Worm (Caenorhabditis elegans) whole organism, late embryonic: Measurements from ENCODE around the gene gei-14.

Experiments
- C38D4.7 ChIP-seq: fragments of 200-800 bp; sonication (Bioruptor generic); optimal IDR thresholded peaks from 2 replicates; lab custom pipeline; 2018; ENCODE audit warnings: mild to moderate bottlenecking, missing genetic modification characterization, moderate library complexity, missing compliant biosample characterization
- F13H6.1 ChIP-seq: sonication (generic microtip); optimal IDR thresholded peaks from 2 replicates; lab custom pipeline; 2016; ENCODE audit warnings: missing genetic modification characterization, missing compliant biosample characterization
- K09A11.1 ChIP-seq: sonication (generic microtip); optimal IDR thresholded peaks from 2 replicates; lab custom pipeline; 2017; ENCODE audit warnings: antibody characterized with exemption, mild to moderate bottlenecking, missing genetic modification characterization, missing compliant biosample characterization; ENCODE audit not compliant: insufficient read depth
- Y22D7AL.16 ChIP-seq: sonication (generic microtip); optimal IDR thresholded peaks from 2 replicates; lab custom pipeline; 2016; ENCODE audit warnings: missing genetic modification characterization, missing compliant biosample characterization
- ceh-14 ChIP-seq: sonication (generic microtip); optimal IDR thresholded peaks from 2 replicates; lab custom pipeline; 2016; ENCODE audit warnings: missing genotype, missing genetic modification characterization, missing compliant biosample characterization
- ceh-18 ChIP-seq: sonication (generic microtip); optimal IDR thresholded peaks from 2 replicates; lab custom pipeline; 2016; ENCODE audit warnings: missing genetic modification characterization, missing compliant biosample characterization
- ceh-2 ChIP-seq: sonication (generic microtip); optimal IDR thresholded peaks from 2 replicates; lab custom pipeline; 2016; ENCODE audit warnings: missing genotype, missing genetic modification characterization, missing compliant biosample characterization
- ceh-22 ChIP-seq: sonication (generic microtip); optimal IDR thresholded peaks from 2 replicates; lab custom pipeline; 2017; ENCODE audit warnings: missing biosample characterization, missing genetic modification characterization
- ceh-31 ChIP-seq: sonication (generic microtip); optimal IDR thresholded peaks from 2 replicates; lab custom pipeline; 2016; ENCODE audit warnings: missing genetic modification characterization, missing compliant biosample characterization
- ceh-34 ChIP-seq: sonication (generic microtip); optimal IDR thresholded peaks from 2 replicates; lab custom pipeline; 2016; ENCODE audit warnings: mild to moderate bottlenecking, missing genetic modification characterization, missing compliant biosample characterization
- ceh-45 ChIP-seq: fragments of 200-800 bp; sonication (Bioruptor generic); IDR thresholded peaks from 2 replicates; pipeline ENCODE4 v1.3.6; 2022; ENCODE audit warnings: missing genetic modification reagents, missing genetic modification characterization, missing compliant biosample characterization
- ceh-6 ChIP-seq: fragments of 200-800 bp; sonication (Bioruptor generic); optimal IDR thresholded peaks from 2 replicates; lab custom pipeline; 2018; ENCODE audit warnings: mild to moderate bottlenecking, missing genetic modification characterization, missing compliant biosample characterization
- ceh-9 ChIP-seq: sonication (generic microtip); optimal IDR thresholded peaks from 2 replicates; lab custom pipeline; 2016; ENCODE audit warnings: mild to moderate bottlenecking, missing genetic modification characterization, inconsistent platforms, missing compliant biosample characterization
- che-1 ChIP-seq: sonication (generic microtip); optimal IDR thresholded peaks from 2 replicates; lab custom pipeline; 2016; ENCODE audit warnings: mild to moderate bottlenecking, missing genetic modification characterization, missing compliant biosample characterization
- elt-2 ChIP-seq: sonication (generic microtip); optimal IDR thresholded peaks from 2 replicates; lab custom pipeline; 2016; ENCODE audit warnings: missing genetic modification reagents, missing genetic modification characterization, missing compliant biosample characterization
- elt-4 ChIP-seq: sonication (generic microtip); optimal IDR thresholded peaks from 2 replicates; lab custom pipeline; 2016; ENCODE audit warnings: missing genetic modification characterization, missing compliant biosample characterization
- ets-4 ChIP-seq: sonication (generic microtip); optimal IDR thresholded peaks from 2 replicates; lab custom pipeline; 2016; ENCODE audit warnings: missing genetic modification characterization, missing compliant biosample characterization
- eyg-1 ChIP-seq: sonication (generic microtip); optimal IDR thresholded peaks from 2 replicates; lab custom pipeline; 2016; ENCODE audit warnings: missing genotype, missing genetic modification characterization, missing compliant biosample characterization
- hlh-15 ChIP-seq: sonication (generic microtip); optimal IDR thresholded peaks from 2 replicates; lab custom pipeline; 2016; ENCODE audit warnings: missing genetic modification characterization, missing compliant biosample characterization
- hlh-30 ChIP-seq: sonication (generic microtip); optimal IDR thresholded peaks from 2 replicates; lab custom pipeline; 2017; ENCODE audit warnings: antibody characterized with exemption, missing genetic modification characterization, missing compliant biosample characterization; ENCODE audit not compliant: insufficient read depth
- hlh-6 ChIP-seq: sonication (generic microtip); optimal IDR thresholded peaks from 2 replicates; lab custom pipeline; 2016; ENCODE audit warnings: missing genotype, missing genetic modification characterization, missing compliant biosample characterization
- hlh-8 ChIP-seq: sonication (generic microtip); optimal IDR thresholded peaks from 2 replicates; lab custom pipeline; 2016; ENCODE audit warnings: missing genotype, missing genetic modification characterization, missing compliant biosample characterization
- madf-2 ChIP-seq: sonication (generic microtip); optimal IDR thresholded peaks from 2 replicates; lab custom pipeline; 2017; ENCODE audit warnings: missing genetic modification characterization, missing compliant biosample characterization
- nhr-232 ChIP-seq: sonication (generic microtip); optimal IDR thresholded peaks from 2 replicates; lab custom pipeline; 2016; ENCODE audit warnings: missing genetic modification characterization, missing compliant biosample characterization
- npax-4 ChIP-seq: sonication (generic microtip); optimal IDR thresholded peaks from 2 replicates; lab custom pipeline; 2016; ENCODE audit warnings: missing genetic modification characterization, missing compliant biosample characterization
- pat-9 ChIP-seq: fragments of 200-800 bp; sonication (Bioruptor generic); optimal IDR thresholded peaks from 2 replicates; lab custom pipeline; 2018; ENCODE audit warnings: mild to moderate bottlenecking, missing genetic modification characterization, moderate library complexity, missing compliant biosample characterization
- pqm-1 ChIP-seq: sonication (generic microtip); optimal IDR thresholded peaks from 2 replicates; lab custom pipeline; 2016; ENCODE audit warnings: missing genetic modification characterization, missing compliant biosample characterization
- ref-2 ChIP-seq: sonication (generic microtip); optimal IDR thresholded peaks from 2 replicates; lab custom pipeline; 2016; ENCODE audit warnings: missing genetic modification characterization, missing compliant biosample characterization
- rnt-1 ChIP-seq: sonication (generic microtip); optimal IDR thresholded peaks from 2 replicates; lab custom pipeline; 2016; ENCODE audit warnings: missing genetic modification characterization, missing compliant biosample characterization
- sox-4 ChIP-seq: sonication (generic microtip); optimal IDR thresholded peaks from 2 replicates; lab custom pipeline; 2017; ENCODE audit warnings: mild to moderate bottlenecking, missing genetic modification characterization, inconsistent platforms, missing compliant biosample characterization
- tbx-2 ChIP-seq: sonication (generic microtip); optimal IDR thresholded peaks from 2 replicates; lab custom pipeline; 2016; ENCODE audit warnings: missing genetic modification characterization, missing compliant biosample characterization
- ttx-3 ChIP-seq: sonication (generic microtip); optimal IDR thresholded peaks from 2 replicates; lab custom pipeline; 2016; ENCODE audit warnings: missing genetic modification reagents, missing genetic modification characterization, missing compliant biosample characterization
- unc-42 ChIP-seq: sonication (generic microtip); optimal IDR thresholded peaks from 2 replicates; lab custom pipeline; 2016; ENCODE audit warnings: missing genotype, missing genetic modification characterization, missing compliant biosample characterization
- unc-55 ChIP-seq: sonication (generic microtip); optimal IDR thresholded peaks from 2 replicates; lab custom pipeline; 2017; ENCODE audit warnings: missing biosample characterization, missing genetic modification reagents, missing genetic modification characterization
- unc-86 ChIP-seq: sonication (generic microtip); optimal IDR thresholded peaks from 2 replicates; lab custom pipeline; 2016; ENCODE audit warnings: missing genetic modification characterization, missing compliant biosample characterization
- ztf-16 ChIP-seq: sonication (generic microtip); optimal IDR thresholded peaks from 2 replicates; lab custom pipeline; 2017; ENCODE audit warnings: missing genetic modification characterization, missing compliant biosample characterization

Gene gei-14

DNA sequence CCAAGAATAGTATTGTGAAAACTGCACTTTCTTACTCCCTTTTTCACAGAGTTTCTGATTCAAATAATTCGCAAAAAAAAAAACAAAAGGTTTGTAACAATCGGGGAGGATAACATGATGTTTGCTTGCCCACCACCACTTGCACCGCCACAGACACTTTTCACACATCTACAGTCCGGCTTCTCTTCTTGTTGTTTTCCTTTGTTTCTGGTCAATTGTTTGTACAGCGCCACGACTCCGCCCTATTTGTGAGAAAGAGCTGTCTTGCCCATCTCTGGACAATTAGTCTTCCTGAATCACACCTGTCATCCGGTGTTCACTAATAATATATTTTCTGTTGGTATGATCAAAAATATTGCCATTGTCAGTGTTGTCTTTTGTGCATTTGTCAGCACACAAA lies 45.1 kb downstream of the gei-14 start, which contains the start of gene M110.9:
M110.9 (plus strand) TSS at position 301 of the 400 bp plus-strand sequence.
- TF ChIP-seq unc-55, result no peak
- TF ChIP-seq hlh-15 (tag; lab: Kevin White, UChicago), result no peak
- no peak for TF ChIP-seq ceh-22 (tag; lab: Kevin White, UChicago)
- no peak for TF ChIP-seq pqm-1
- TF ChIP-seq ceh-45 (GFP tag; lab: Robert Waterston, UW), result no peak
- no peak for TF ChIP-seq eyg-1 (tag; lab: Kevin White, UChicago)
- TF ChIP-seq che-1 (tag; lab: Kevin White, UChicago), result no peak
- TF ChIP-seq ref-2, result no peak
- no peak for TF ChIP-seq hlh-30 (tag; lab: Kevin White, UChicago)
- no peak for TF ChIP-seq npax-4
- TF ChIP-seq elt-4, result no peak
- TF ChIP-seq nhr-232 (tag; lab: Kevin White, UChicago), result no peak

DNA sequence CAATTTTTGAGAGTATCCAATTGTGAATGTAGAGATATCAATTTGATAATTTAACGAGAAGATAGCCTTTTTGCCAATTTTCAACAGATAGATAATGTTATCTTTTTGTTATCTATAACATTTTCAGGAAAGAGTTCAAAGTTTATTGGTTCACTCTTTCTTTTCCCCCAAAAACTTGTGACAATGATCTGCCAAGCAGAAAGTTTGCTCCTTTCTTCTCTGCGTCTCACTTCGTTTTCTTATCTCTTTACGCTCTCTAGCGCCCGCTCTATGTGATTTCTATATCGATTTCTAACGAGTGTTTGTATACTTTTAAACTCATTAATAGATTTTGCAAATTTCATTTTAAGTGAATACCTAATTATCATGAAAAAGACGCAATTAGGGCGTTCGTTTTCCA lies 49.6 kb downstream of the gei-14 start:
- TF ChIP-seq unc-86 (no peak), elt-2 (tag; lab: Kevin White, UChicago) (peak; percentile 83)

DNA sequence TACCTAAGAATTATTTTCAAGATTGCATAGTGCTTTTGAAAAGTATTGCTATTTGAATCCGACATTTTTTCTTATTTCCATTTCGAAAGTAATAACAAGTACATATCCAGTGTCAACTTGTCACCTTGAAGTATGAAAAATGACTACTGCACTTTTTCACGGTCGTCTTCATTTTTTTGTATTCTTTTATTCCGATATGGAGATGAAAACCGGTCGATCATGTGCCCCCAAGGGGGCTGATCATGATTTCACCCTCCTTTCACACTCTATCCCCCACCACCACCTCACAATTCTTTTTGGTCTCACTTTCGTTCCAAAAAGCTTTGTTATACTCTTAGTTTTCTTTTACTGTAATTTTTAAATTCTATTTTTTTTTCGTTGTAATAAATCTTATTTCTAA lies 50.1 kb downstream of the gei-14 start:
- TF ChIP-seq nhr-232 (tag; lab: Kevin White, UChicago) (no peak), ets-4 (tag; lab: Kevin White, UChicago) (no peak), hlh-30 (tag; lab: Kevin White, UChicago) (no peak)

DNA sequence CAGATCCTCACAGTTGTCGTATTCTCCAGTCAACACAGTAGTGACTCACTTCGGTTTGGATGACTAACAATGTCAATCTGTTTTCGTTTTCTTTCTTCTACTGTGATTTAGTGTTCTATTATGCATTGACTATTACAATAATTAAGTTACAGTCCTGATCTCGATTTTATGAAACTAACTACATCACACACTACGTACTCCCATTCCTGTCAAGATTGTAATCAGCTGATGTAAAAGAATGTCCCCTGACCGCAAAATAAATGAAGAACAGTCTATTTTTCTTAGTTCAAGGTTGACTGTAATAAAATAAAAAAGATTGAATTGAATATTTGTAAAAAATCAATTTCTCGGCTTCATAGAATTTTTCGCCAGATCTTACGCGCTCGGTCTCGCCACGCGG lies 50.7 kb downstream of the gei-14 start:
- no peak for TF ChIP-seq hlh-15 (tag; lab: Kevin White, UChicago)
- TF ChIP-seq ceh-2 (tag; lab: Kevin White, UChicago), result no peak
- TF ChIP-seq elt-2 (tag; lab: Kevin White, UChicago), result no peak
- TF ChIP-seq madf-2 (tag; lab: Kevin White, UChicago), result no peak
- TF ChIP-seq rnt-1 (tag; lab: Kevin White, UChicago), result no peak
- TF ChIP-seq Y22D7AL.16 (tag; lab: Kevin White, UChicago), result no peak
- no peak for TF ChIP-seq hlh-30 (tag; lab: Kevin White, UChicago)

DNA sequence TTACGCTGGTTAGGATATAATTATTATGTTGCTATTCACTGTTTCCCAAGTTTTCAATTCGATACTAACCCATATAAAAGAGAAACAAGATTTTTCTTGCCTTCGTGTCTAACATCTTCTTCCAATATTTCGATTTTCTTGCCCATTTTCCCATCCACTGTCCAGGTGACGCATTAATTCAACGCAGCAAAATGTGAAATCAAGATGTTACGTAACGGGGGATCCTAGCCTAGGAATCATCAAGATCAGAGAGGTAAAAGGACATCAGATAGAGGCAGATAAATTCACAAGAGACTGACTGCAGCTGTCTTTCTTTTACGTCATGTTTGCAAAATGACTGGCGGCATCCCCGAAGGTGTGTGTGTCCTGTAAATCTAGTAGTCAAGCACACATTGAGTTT lies 51.4 kb downstream of the gei-14 start:
- TF ChIP-seq madf-2 (tag; lab: Kevin White, UChicago), result no peak
- TF ChIP-seq ztf-16 (tag; lab: Kevin White, UChicago), result no peak
- no peak for TF ChIP-seq che-1 (tag; lab: Kevin White, UChicago)
- no peak for TF ChIP-seq ceh-9
- TF ChIP-seq npax-4, result no peak
- no peak for TF ChIP-seq ceh-18
- TF ChIP-seq K09A11.1 (tag; lab: Kevin White, UChicago), result no peak
- no peak for TF ChIP-seq pqm-1

DNA sequence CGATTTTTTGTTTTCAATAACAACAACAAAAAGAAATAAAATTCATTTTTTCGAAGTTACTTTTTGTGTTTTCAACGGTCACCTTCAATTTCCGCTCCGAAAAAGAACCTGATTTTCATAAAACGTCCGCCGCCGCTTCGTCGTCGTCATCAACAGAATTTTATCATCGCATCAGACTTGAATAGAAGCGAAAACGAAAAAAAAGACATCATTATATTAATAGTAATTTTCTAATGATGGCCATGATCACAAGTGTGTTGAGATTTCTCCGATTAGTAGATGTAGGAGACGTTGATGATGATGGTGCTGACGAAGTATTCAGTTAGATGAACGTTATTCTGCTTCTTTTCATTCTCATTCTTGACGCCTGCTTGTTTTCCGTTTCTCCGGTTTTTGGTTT lies 52.1 kb downstream of the gei-14 start:
- TF ChIP-seq ceh-31 (no peak), unc-42 (tag; lab: Kevin White, UChicago) (no peak), C38D4.7 (GFP tag; lab: Kevin White, UChicago) (no peak), elt-4 (no peak), ref-2 (no peak), ceh-6 (GFP tag; lab: Kevin White, UChicago) (no peak), sox-4 (no peak), tbx-2 (no peak), ttx-3 (no peak), ceh-34 (tag; lab: Kevin White, UChicago) (no peak), unc-55 (no peak), ceh-14 (no peak), hlh-6 (tag; lab: Kevin White, UChicago) (no peak), hlh-15 (tag; lab: Kevin White, UChicago) (no peak), hlh-8 (tag; lab: Kevin White, UChicago) (no peak), pat-9 (tag; lab: Kevin White, UChicago) (no peak), F13H6.1 (tag; lab: Kevin White, UChicago) (no peak)
